Comparison of ENCODE assay signal across 6 fruit fly cellular contexts in genomic region chr3L:18996030-18996773, dm6.
TF ChIP-seq lines count a peak whose summit lies in the region.

No protein-coding gene starts in this region.

- peak; percentile 13 for TF ChIP-seq CTCF in whole organism, embryonic (GFP tag; optimal IDR thresholded peaks at IDR 0.05; lab: Kevin White, UChicago)

TF ChIP-seq in whole organism, 6 proteins besides CTCF, POLR2A, EP300 and RAD21:
- TF ChIP-seq pan (optimal IDR thresholded peaks at IDR 0.05; lab: Kevin White, UChicago): peak; percentile 91
- TF ChIP-seq usp (GFP tag; optimal IDR thresholded peaks at IDR 0.05; lab: Kevin White, UChicago): no peak
- no peak for TF ChIP-seq CG8478 (optimal IDR thresholded peaks at IDR 0.05; lab: Kevin White, UChicago)
- peak in 1 of 2 experiments; percentile 21 for TF ChIP-seq EcR (GFP tag; optimal IDR thresholded peaks at IDR 0.05; lab: Kevin White, UChicago)

TF ChIP-seq in whole organism, adult, 20 proteins besides CTCF, POLR2A, EP300 and RAD21 (continues in another document):
- peak; percentile 17 for TF ChIP-seq Hr96 (GFP tag; optimal IDR thresholded peaks at IDR 0.05; lab: Kevin White, UChicago)
- TF ChIP-seq cnc (optimal IDR thresholded peaks at IDR 0.05; lab: Kevin White, UChicago): no peak
- peak; percentile 78 for TF ChIP-seq cic (GFP tag; optimal IDR thresholded peaks at IDR 0.05; lab: Kevin White, UChicago)
- no peak for TF ChIP-seq CG12768 (GFP tag; optimal IDR thresholded peaks at IDR 0.05; lab: Kevin White, UChicago)
- peak; percentile 54 for TF ChIP-seq CG7045 (GFP tag; optimal IDR thresholded peaks at IDR 0.05; lab: Kevin White, UChicago)
- peak; percentile 35 for TF ChIP-seq kay (GFP tag; lab: Kevin White, UChicago; ENCODE audit: borderline replicate concordance)
- TF ChIP-seq CG7101 (tag; optimal IDR thresholded peaks at IDR 0.05; lab: Kevin White, UChicago): peak; percentile 63
- peak; percentile 34 for TF ChIP-seq CG14711 (tag; optimal IDR thresholded peaks at IDR 0.05; lab: Kevin White, UChicago)
- TF ChIP-seq CG5204 (GFP tag; optimal IDR thresholded peaks at IDR 0.05; lab: Kevin White, UChicago): peak; percentile 57
- TF ChIP-seq CG33017 (tag; optimal IDR thresholded peaks at IDR 0.05; lab: Kevin White, UChicago): peak; percentile 9
- TF ChIP-seq Crg-1 (GFP tag; optimal IDR thresholded peaks at IDR 0.05; lab: Kevin White, UChicago): peak; percentile 13
- peak; percentile 40 for TF ChIP-seq ovo (GFP tag; optimal IDR thresholded peaks at IDR 0.05; lab: Kevin White, UChicago)
- TF ChIP-seq bab1 (GFP tag; optimal IDR thresholded peaks at IDR 0.05; lab: Kevin White, UChicago): no peak
- TF ChIP-seq toe (GFP tag; optimal IDR thresholded peaks at IDR 0.05; lab: Kevin White, UChicago): peak; percentile 55
- no peak for TF ChIP-seq pad (GFP tag; optimal IDR thresholded peaks at IDR 0.05; lab: Kevin White, UChicago)
- TF ChIP-seq CG11617 (GFP tag; optimal IDR thresholded peaks at IDR 0.05; lab: Kevin White, UChicago): peak; percentile 44
- TF ChIP-seq Mnt (GFP tag; optimal IDR thresholded peaks at IDR 0.05; lab: Kevin White, UChicago): peak; percentile 86

TF ChIP-seq in whole organism, embryonic, 481 proteins besides CTCF, POLR2A, EP300 and RAD21 (continues in another document):
- TF ChIP-seq Six4 (GFP tag; optimal IDR thresholded peaks at IDR 0.05; lab: Kevin White, UChicago): peak; percentile 24
- peak; percentile 64 for TF ChIP-seq jumu (GFP tag; optimal IDR thresholded peaks at IDR 0.05; lab: Kevin White, UChicago)
- TF ChIP-seq onecut (GFP tag; IDR thresholded peaks at IDR 0.05; lab: Robert Waterston, UW): no peak; the same call in 1 of the 2 replicates
- no peak; the same call in 1 of the 2 replicates for TF ChIP-seq chm (GFP tag; IDR thresholded peaks at IDR 0.05; lab: Robert Waterston, UW)
- peak; percentile 0 for TF ChIP-seq CG1647 (GFP tag; optimal IDR thresholded peaks at IDR 0.05; lab: Kevin White, UChicago)
- no peak for TF ChIP-seq CG4854 (GFP tag; optimal IDR thresholded peaks at IDR 0.05; lab: Kevin White, UChicago)
- TF ChIP-seq btn (GFP tag; optimal IDR thresholded peaks at IDR 0.05; lab: Kevin White, UChicago): no peak
- TF ChIP-seq Bgb (GFP tag; IDR thresholded peaks at IDR 0.05; lab: Robert Waterston, UW; ENCODE audit: partially characterized antibody): peak; percentile 58; the same call in 1 of the 2 replicates
- TF ChIP-seq CG6254 (GFP tag; optimal IDR thresholded peaks at IDR 0.05; lab: Kevin White, UChicago): peak; percentile 2
- TF ChIP-seq CG31388 (GFP tag; optimal IDR thresholded peaks at IDR 0.05; lab: Kevin White, UChicago): peak; percentile 18
- TF ChIP-seq zfh1 (GFP tag; IDR thresholded peaks at IDR 0.05; lab: Robert Waterston, UW): no peak
- peak; percentile 41 for TF ChIP-seq CG6854 (GFP tag; optimal IDR thresholded peaks at IDR 0.05; lab: Kevin White, UChicago)
- TF ChIP-seq MBD-R2 (GFP tag; IDR thresholded peaks at IDR 0.05; lab: Robert Waterston, UW): peak; percentile 49; the same call in 1 of the 2 replicates
- peak; percentile 58; the same call in 2 of the 3 replicates for TF ChIP-seq CG2889 (GFP tag; IDR thresholded peaks at IDR 0.05; lab: Robert Waterston, UW)
- TF ChIP-seq CG12299 (tag; optimal IDR thresholded peaks at IDR 0.05; lab: Kevin White, UChicago): no peak
- TF ChIP-seq CG13775 (GFP tag; optimal IDR thresholded peaks at IDR 0.05; lab: Kevin White, UChicago): peak; percentile 75
- TF ChIP-seq al (GFP tag; IDR thresholded peaks at IDR 0.05; lab: Robert Waterston, UW): peak; percentile 69

TF ChIP-seq in whole organism, prepupa, 60 proteins besides CTCF, POLR2A, EP300 and RAD21 (continues in another document):
- TF ChIP-seq CG31627 (GFP tag; optimal IDR thresholded peaks at IDR 0.05; lab: Kevin White, UChicago) (peak; percentile 66), salr (GFP tag; optimal IDR thresholded peaks at IDR 0.05; lab: Kevin White, UChicago) (peak in 1 of 2 experiments; percentile 83), Lpt (GFP tag; optimal IDR thresholded peaks at IDR 0.05; lab: Kevin White, UChicago) (peak; percentile 9), Hr4 (GFP tag; optimal IDR thresholded peaks at IDR 0.05; lab: Kevin White, UChicago) (peak; percentile 84), Ets96B (tag; optimal IDR thresholded peaks at IDR 0.05; lab: Kevin White, UChicago) (peak; percentile 55), CG6808 (GFP tag; optimal IDR thresholded peaks at IDR 0.05; lab: Kevin White, UChicago) (peak; percentile 56), Hr38 (GFP tag; optimal IDR thresholded peaks at IDR 0.05; lab: Kevin White, UChicago) (no peak), svp (GFP tag; lab: Kevin White, UChicago) (peak; percentile 89), Sox14 (GFP tag; optimal IDR thresholded peaks at IDR 0.05; lab: Kevin White, UChicago) (peak; percentile 64), fd59A (GFP tag; optimal IDR thresholded peaks at IDR 0.05; lab: Kevin White, UChicago) (peak; percentile 66), dac (GFP tag; optimal IDR thresholded peaks at IDR 0.05; lab: Kevin White, UChicago) (peak; percentile 20), Sox15 (GFP tag; optimal IDR thresholded peaks at IDR 0.05; lab: Kevin White, UChicago) (peak; percentile 72), CG7368 (GFP tag; optimal IDR thresholded peaks at IDR 0.05; lab: Kevin White, UChicago) (peak; percentile 47), CG3919 (GFP tag; optimal IDR thresholded peaks at IDR 0.05; lab: Kevin White, UChicago) (peak; percentile 55), fkh (GFP tag; optimal IDR thresholded peaks at IDR 0.05; lab: Kevin White, UChicago) (no peak), CG15336 (GFP tag; IDR thresholded peaks at IDR 0.05; lab: Robert Waterston, UW) (peak; percentile 44), OdsH (GFP tag; optimal IDR thresholded peaks at IDR 0.05; lab: Kevin White, UChicago) (peak; percentile 77), Ets21C (GFP tag; optimal IDR thresholded peaks at IDR 0.05; lab: Kevin White, UChicago) (peak; percentile 53), CG9139 (GFP tag; optimal IDR thresholded peaks at IDR 0.05; lab: Kevin White, UChicago) (no peak)

TF ChIP-seq in whole organism, pupa, 21 proteins besides CTCF, POLR2A, EP300 and RAD21 (continues in another document):
- TF ChIP-seq CG17806 (tag; optimal IDR thresholded peaks at IDR 0.05; lab: Kevin White, UChicago) (peak; percentile 26), rn (GFP tag; IDR thresholded peaks at IDR 0.05; lab: Robert Waterston, UW) (0 out of 2 replicates have a peak, but pooled peaks have one; percentile 23), CG4496 (GFP tag; IDR thresholded peaks at IDR 0.05; lab: Robert Waterston, UW) (peak; percentile 89), fd96Ca (GFP tag; IDR thresholded peaks at IDR 0.05; lab: Robert Waterston, UW) (peak; percentile 80), CG32121 (GFP tag; IDR thresholded peaks at IDR 0.05; lab: Robert Waterston, UW) (peak; percentile 70), EcR (GFP tag; optimal IDR thresholded peaks at IDR 0.05; lab: Kevin White, UChicago) (peak; percentile 96), Pif1B (GFP tag; optimal IDR thresholded peaks at IDR 0.05; lab: Kevin White, UChicago) (peak; percentile 14), Ets98B (GFP tag; IDR thresholded peaks at IDR 0.05; lab: Robert Waterston, UW) (peak; percentile 64), gl (tag; optimal IDR thresholded peaks at IDR 0.05; lab: Kevin White, UChicago) (no peak), CG15710 (tag; optimal IDR thresholded peaks at IDR 0.05; lab: Kevin White, UChicago) (peak; percentile 60), CG34367 (tag; optimal IDR thresholded peaks at IDR 0.05; lab: Kevin White, UChicago) (peak; percentile 38), Pif1A (GFP tag; optimal IDR thresholded peaks at IDR 0.05; lab: Kevin White, UChicago) (peak; percentile 53), CG13204 (GFP tag; optimal IDR thresholded peaks at IDR 0.05; lab: Kevin White, UChicago) (peak; percentile 87), CG8159 (tag; optimal IDR thresholded peaks at IDR 0.05; lab: Kevin White, UChicago) (peak; percentile 76), CG14655 (GFP tag; optimal IDR thresholded peaks at IDR 0.05; lab: Kevin White, UChicago) (peak; percentile 68), D1 (tag; optimal IDR thresholded peaks at IDR 0.05; lab: Kevin White, UChicago) (peak; percentile 42), CG12605 (GFP tag; IDR thresholded peaks at IDR 0.05; lab: Robert Waterston, UW) (peak; percentile 69), Snoo (tag; optimal IDR thresholded peaks at IDR 0.05; lab: Kevin White, UChicago) (peak; percentile 24), CG9948 (tag; optimal IDR thresholded peaks at IDR 0.05; lab: Kevin White, UChicago) (peak; percentile 65), CG10348 (GFP tag; IDR thresholded peaks at IDR 0.05; lab: Robert Waterston, UW) (no peak)

TF ChIP-seq in whole organism, wandering third instar larva, 38 proteins besides CTCF, POLR2A, EP300 and RAD21 (continues in another document):
- TF ChIP-seq Dif (GFP tag; optimal IDR thresholded peaks at IDR 0.05; lab: Kevin White, UChicago; ENCODE audit: partially characterized antibody) (peak; percentile 40), pan (optimal IDR thresholded peaks at IDR 0.05; lab: Kevin White, UChicago) (peak; percentile 77), CG9705 (GFP tag; optimal IDR thresholded peaks at IDR 0.05; lab: Kevin White, UChicago) (no peak), Vsx2 (GFP tag; optimal IDR thresholded peaks at IDR 0.05; lab: Kevin White, UChicago; ENCODE audit: partially characterized antibody) (no peak), Dfd (GFP tag; optimal IDR thresholded peaks at IDR 0.05; lab: Kevin White, UChicago) (no peak), ey (GFP tag; optimal IDR thresholded peaks at IDR 0.05; lab: Kevin White, UChicago) (peak; percentile 76), lola (GFP tag; optimal IDR thresholded peaks at IDR 0.05; lab: Kevin White, UChicago) (no peak), Myc (optimal IDR thresholded peaks at IDR 0.05; lab: Kevin White, UChicago) (no peak), Hnf4 (GFP tag; optimal IDR thresholded peaks at IDR 0.05; lab: Kevin White, UChicago) (peak; percentile 44), woc (GFP tag; optimal IDR thresholded peaks at IDR 0.05; lab: Kevin White, UChicago) (peak; percentile 84), h (GFP tag; optimal IDR thresholded peaks at IDR 0.05; lab: Kevin White, UChicago) (peak; percentile 59), rgr (GFP tag; optimal IDR thresholded peaks at IDR 0.05; lab: Kevin White, UChicago) (peak; percentile 46), HLH106 (tag; optimal IDR thresholded peaks at IDR 0.05; lab: Kevin White, UChicago) (peak; percentile 32), br (GFP tag; optimal IDR thresholded peaks at IDR 0.05; lab: Kevin White, UChicago) (peak; percentile 87), N (GFP tag; optimal IDR thresholded peaks at IDR 0.05; lab: Kevin White, UChicago) (no peak), fru (GFP tag; optimal IDR thresholded peaks at IDR 0.05; lab: Kevin White, UChicago) (peak; percentile 41), sv (GFP tag; optimal IDR thresholded peaks at IDR 0.05; lab: Kevin White, UChicago) (peak; percentile 60), dmrt93B (GFP tag; optimal IDR thresholded peaks at IDR 0.05; lab: Kevin White, UChicago) (peak; percentile 50), Sp1 (GFP tag; optimal IDR thresholded peaks at IDR 0.05; lab: Kevin White, UChicago) (peak; percentile 43), GATAd (GFP tag; optimal IDR thresholded peaks at IDR 0.05; lab: Kevin White, UChicago) (no peak), foxo (GFP tag; optimal IDR thresholded peaks at IDR 0.05; lab: Kevin White, UChicago) (peak in 1 of 2 experiments; percentile 73), usp (GFP tag; optimal IDR thresholded peaks at IDR 0.05; lab: Kevin White, UChicago) (no peak)
